Fruit fly (Drosophila melanogaster) whole organism, embryonic: Measurements from ENCODE around the gene CG14153.

Experiments
- Bteb2 ChIP-seq: fragments of 200-800 bp; sonication (Bioruptor generic); optimal IDR thresholded peaks from 2 replicates; lab custom pipeline; 2016; ENCODE audit warnings: missing biosample characterization, missing genetic modification characterization
- CG11696 ChIP-seq: fragments of 200-800 bp; sonication (Bioruptor generic); IDR thresholded peaks from 2 replicates; pipeline ENCODE4 v1.3.6; 2022; ENCODE audit warnings: missing biosample characterization, missing genetic modification characterization
- CG12104 ChIP-seq: fragments of 200-800 bp; sonication (Bioruptor generic); optimal IDR thresholded peaks from 3 replicates; lab custom pipeline; 2016; ENCODE audit warnings: missing biosample characterization, missing genetic modification characterization
- CG15269 ChIP-seq: fragments of 200-800 bp; sonication (Bioruptor generic); optimal IDR thresholded peaks from 2 replicates; lab custom pipeline; 2018; ENCODE audit warnings: missing biosample characterization, mild to moderate bottlenecking, missing genetic modification characterization, moderate library complexity
- CG16813 ChIP-seq: fragments of 200-800 bp; sonication (Bioruptor generic); IDR thresholded peaks from 3 replicates; pipeline ENCODE4 v1.3.6; 2022; ENCODE audit warnings: missing biosample characterization, missing genetic modification characterization; ENCODE audit not compliant: partially characterized antibody
- CG17612 ChIP-seq: fragments of 200-800 bp; sonication (Bioruptor generic); IDR thresholded peaks from 2 replicates; pipeline ENCODE4 v1.3.6; 2022; ENCODE audit warnings: missing biosample characterization, missing genetic modification characterization
- CG18764 ChIP-seq: fragments of 200-800 bp; sonication (Bioruptor generic); optimal IDR thresholded peaks from 3 replicates; lab custom pipeline; 2016; ENCODE audit warnings: missing biosample characterization, missing genetic modification characterization
- CG2116 ChIP-seq: fragments of 200-800 bp; sonication (Bioruptor generic); optimal IDR thresholded peaks from 3 replicates; lab custom pipeline; 2018; ENCODE audit warnings: missing biosample characterization, mild to moderate bottlenecking, missing genetic modification characterization
- CG30431 ChIP-seq: fragments of 200-800 bp; sonication (Bioruptor generic); optimal IDR thresholded peaks from 2 replicates; lab custom pipeline; 2017; ENCODE audit warnings: missing biosample characterization, missing genetic modification characterization
- CG3163 ChIP-seq: fragments of 200-800 bp; sonication (Bioruptor generic); optimal IDR thresholded peaks from 3 replicates; lab custom pipeline; 2016; ENCODE audit warnings: missing biosample characterization, missing genetic modification characterization
- CG32532 ChIP-seq: fragments of 200-800 bp; sonication (Bioruptor generic); IDR thresholded peaks from 2 replicates; pipeline ENCODE4 v1.3.6; 2022; ENCODE audit warnings: missing biosample characterization, missing genetic modification characterization
- CG34224 ChIP-seq: fragments of 200-800 bp; sonication (Bioruptor generic); IDR thresholded peaks from 3 replicates; pipeline ENCODE4 v1.3.6; 2022; ENCODE audit warnings: missing biosample characterization, missing genetic modification characterization; ENCODE audit not compliant: partially characterized antibody
- CG6683 ChIP-seq: fragments of 200-800 bp; sonication (Bioruptor generic); optimal IDR thresholded peaks from 2 replicates; lab custom pipeline; 2017; ENCODE audit warnings: missing biosample characterization, mild to moderate bottlenecking, missing genetic modification characterization, missing genetic modification reagents
- CG7786 ChIP-seq: fragments of 200-800 bp; sonication (Bioruptor generic); optimal IDR thresholded peaks from 2 replicates; lab custom pipeline; 2016; ENCODE audit warnings: missing biosample characterization, missing genetic modification characterization
- CG8290 ChIP-seq, 3 experiments: fragments of 200-800 bp; sonication (Bioruptor generic); optimal IDR thresholded peaks; 2 replicates each; lab custom pipeline; 2016 to 2019; ENCODE audit warnings: missing biosample characterization in 3 of 3, missing genetic modification characterization in 3 of 3, mild to moderate bottlenecking in 2 of 3, moderate library complexity in 1 of 3
- CkIIα-i1 ChIP-seq: fragments of 200-800 bp; sonication (Bioruptor generic); IDR thresholded peaks from 2 replicates; pipeline ENCODE4 v1.3.6; 2022; ENCODE audit warnings: missing biosample characterization, missing genetic modification characterization
- D19A ChIP-seq: fragments of 200-800 bp; optimal IDR thresholded peaks from 3 replicates; lab custom pipeline; 2019; ENCODE audit warnings: missing biosample characterization, mild to moderate bottlenecking, missing genetic modification characterization, moderate library complexity
- Drgx ChIP-seq: fragments of 200-800 bp; sonication (Bioruptor generic); IDR thresholded peaks from 2 replicates; pipeline ENCODE4 v1.3.6; 2022; ENCODE audit warnings: missing biosample characterization, missing genetic modification characterization
- Gug ChIP-seq: fragments of 200-800 bp; sonication (Bioruptor generic); IDR thresholded peaks from 4 replicates; pipeline ENCODE4 v1.3.6; 2022; ENCODE audit warnings: missing biosample characterization, missing genetic modification characterization
- Hr39 ChIP-seq: fragments of >200 bp; optimal IDR thresholded peaks from 2 replicates; lab custom pipeline; 2017
- MESR4 ChIP-seq: fragments of 200-800 bp; sonication (Bioruptor generic); optimal IDR thresholded peaks from 2 replicates; lab custom pipeline; 2018; ENCODE audit warnings: missing biosample characterization, mild to moderate bottlenecking, missing genetic modification characterization, moderate library complexity
- Mad ChIP-seq: fragments of 200-800 bp; sonication (Bioruptor generic); optimal IDR thresholded peaks from 2 replicates; lab custom pipeline; 2016; ENCODE audit warnings: missing biosample characterization, missing genetic modification characterization
- Side ChIP-seq: fragments of 200-800 bp; sonication (Bioruptor generic); optimal IDR thresholded peaks from 2 replicates; lab custom pipeline; 2016; ENCODE audit warnings: missing biosample characterization, missing genetic modification characterization
- Sox100B ChIP-seq: fragments of 200-800 bp; sonication (Bioruptor generic); optimal IDR thresholded peaks from 3 replicates; lab custom pipeline; 2018; ENCODE audit warnings: missing biosample characterization, mild to moderate bottlenecking, missing genetic modification characterization
- ac ChIP-seq: fragments of 200-800 bp; sonication (Bioruptor generic); optimal IDR thresholded peaks from 3 replicates; lab custom pipeline; 2017; ENCODE audit warnings: missing biosample characterization, mild to moderate bottlenecking, missing genetic modification characterization
- ase ChIP-seq: fragments of 200-800 bp; sonication (Bioruptor generic); IDR thresholded peaks from 3 replicates; pipeline ENCODE4 v1.3.6; 2022; ENCODE audit warnings: missing biosample characterization, missing genetic modification characterization
- cato ChIP-seq: fragments of 200-800 bp; sonication (Bioruptor generic); optimal IDR thresholded peaks from 2 replicates; lab custom pipeline; 2016; ENCODE audit warnings: missing biosample characterization, missing genetic modification characterization, borderline replicate concordance
- caup ChIP-seq: fragments of 200-800 bp; sonication (Bioruptor generic); optimal IDR thresholded peaks from 3 replicates; lab custom pipeline; 2017; ENCODE audit warnings: missing biosample characterization, mild to moderate bottlenecking, missing genetic modification characterization, moderate library complexity; ENCODE audit not compliant: severe bottlenecking
- corto ChIP-seq: fragments of 200-800 bp; sonication (Bioruptor generic); optimal IDR thresholded peaks from 2 replicates; lab custom pipeline; 2016; ENCODE audit warnings: missing biosample characterization, mild to moderate bottlenecking, missing genetic modification characterization, moderate library complexity
- crp ChIP-seq, 2 experiments: fragments of 200-800 bp; sonication (Bioruptor generic); optimal IDR thresholded peaks; 2 replicates in 1 of 2; 3 replicates in 1 of 2; lab custom pipeline; 2017; ENCODE audit warnings: missing biosample characterization in 2 of 2, missing genetic modification characterization in 2 of 2, mild to moderate bottlenecking in 1 of 2, moderate library complexity in 1 of 2
- da ChIP-seq: fragments of 200-800 bp; sonication (Bioruptor generic); optimal IDR thresholded peaks from 2 replicates; lab custom pipeline; 2016; ENCODE audit warnings: missing biosample characterization, missing genetic modification characterization
- emc ChIP-seq: fragments of 200-800 bp; sonication (Bioruptor generic); optimal IDR thresholded peaks from 2 replicates; lab custom pipeline; 2016; ENCODE audit warnings: missing biosample characterization, missing genetic modification characterization
- eve ChIP-seq, 2 experiments: fragments of >200 bp; optimal IDR thresholded peaks; 2 replicates each; lab custom pipeline; 2017; ENCODE audit warnings: missing biosample characterization in 2 of 2, missing genetic modification characterization in 2 of 2
- ftz-f1 ChIP-seq: fragments of 200-800 bp; sonication (Bioruptor generic); optimal IDR thresholded peaks from 2 replicates; lab custom pipeline; 2016; ENCODE audit warnings: missing biosample characterization, missing genetic modification characterization
- gce ChIP-seq: fragments of 200-800 bp; sonication (Bioruptor generic); IDR thresholded peaks from 3 replicates; pipeline ENCODE4 v1.3.6; 2022; ENCODE audit warnings: missing biosample characterization, missing genetic modification characterization
- grau ChIP-seq: fragments of 200-800 bp; optimal IDR thresholded peaks from 3 replicates; lab custom pipeline; 2019; ENCODE audit warnings: missing biosample characterization, mild to moderate bottlenecking, missing genetic modification characterization, moderate library complexity
- gro ChIP-seq: fragments of 200-800 bp; sonication (Bioruptor generic); optimal IDR thresholded peaks from 2 replicates; lab custom pipeline; 2016; ENCODE audit warnings: missing biosample characterization, missing genetic modification characterization
- gsb ChIP-seq: fragments of 200-800 bp; sonication (Bioruptor generic); IDR thresholded peaks from 2 replicates; pipeline ENCODE4 v1.3.6; 2022; ENCODE audit warnings: missing biosample characterization, missing genetic modification characterization
- hbn ChIP-seq: fragments of 200-800 bp; sonication (Bioruptor generic); IDR thresholded peaks from 2 replicates; pipeline ENCODE4 v1.3.6; 2022; ENCODE audit warnings: missing biosample characterization, missing genetic modification characterization; ENCODE audit not compliant: partially characterized antibody
- her ChIP-seq: fragments of 200-800 bp; sonication (Bioruptor generic); optimal IDR thresholded peaks from 2 replicates; lab custom pipeline; 2016; ENCODE audit warnings: missing biosample characterization, missing genetic modification characterization
- inv ChIP-seq: fragments of 200-800 bp; sonication (Bioruptor generic); IDR thresholded peaks from 2 replicates; pipeline ENCODE4 v1.3.6; 2022; ENCODE audit warnings: missing biosample characterization, missing genetic modification characterization; ENCODE audit not compliant: partially characterized antibody
- jigr1 ChIP-seq: fragments of 200-800 bp; sonication (Bioruptor generic); IDR thresholded peaks from 3 replicates; pipeline ENCODE4 v1.3.6; 2022; ENCODE audit warnings: missing biosample characterization, missing genetic modification characterization
- p53 ChIP-seq: fragments of 200-800 bp; sonication (Bioruptor generic); optimal IDR thresholded peaks from 2 replicates; lab custom pipeline; 2016; ENCODE audit warnings: missing biosample characterization, missing genetic modification characterization
- scrt ChIP-seq: fragments of 200-800 bp; sonication (Bioruptor generic); optimal IDR thresholded peaks from 2 replicates; lab custom pipeline; 2018; ENCODE audit warnings: missing biosample characterization, mild to moderate bottlenecking, missing genetic modification characterization, moderate library complexity
- shn ChIP-seq: fragments of 200-800 bp; sonication (Bioruptor generic); optimal IDR thresholded peaks from 3 replicates; lab custom pipeline; 2016; ENCODE audit warnings: missing biosample characterization, missing genetic modification characterization
- slp2 ChIP-seq: fragments of 200-800 bp; sonication (Bioruptor generic); optimal IDR thresholded peaks from 2 replicates; lab custom pipeline; 2016; ENCODE audit warnings: missing biosample characterization, missing genetic modification characterization
- sqz ChIP-seq: fragments of 200-800 bp; sonication (Bioruptor generic); optimal IDR thresholded peaks from 3 replicates; lab custom pipeline; 2018; ENCODE audit warnings: missing biosample characterization, mild to moderate bottlenecking, missing genetic modification characterization
- ssp ChIP-seq: fragments of 200-800 bp; sonication (Bioruptor generic); IDR thresholded peaks from 2 replicates; pipeline ENCODE4 v1.3.6; 2022; ENCODE audit warnings: missing biosample characterization, missing genetic modification characterization
- unc-4 ChIP-seq: fragments of 200-800 bp; sonication (Bioruptor generic); IDR thresholded peaks from 2 replicates; pipeline ENCODE4 v1.3.6; 2022; ENCODE audit warnings: missing biosample characterization, missing genetic modification characterization; ENCODE audit not compliant: partially characterized antibody
- wek ChIP-seq: fragments of 200-800 bp; sonication (Bioruptor generic); optimal IDR thresholded peaks from 3 replicates; lab custom pipeline; 2018; ENCODE audit warnings: missing biosample characterization, mild to moderate bottlenecking, missing genetic modification characterization, moderate library complexity

CG14153 gene

DNA sequence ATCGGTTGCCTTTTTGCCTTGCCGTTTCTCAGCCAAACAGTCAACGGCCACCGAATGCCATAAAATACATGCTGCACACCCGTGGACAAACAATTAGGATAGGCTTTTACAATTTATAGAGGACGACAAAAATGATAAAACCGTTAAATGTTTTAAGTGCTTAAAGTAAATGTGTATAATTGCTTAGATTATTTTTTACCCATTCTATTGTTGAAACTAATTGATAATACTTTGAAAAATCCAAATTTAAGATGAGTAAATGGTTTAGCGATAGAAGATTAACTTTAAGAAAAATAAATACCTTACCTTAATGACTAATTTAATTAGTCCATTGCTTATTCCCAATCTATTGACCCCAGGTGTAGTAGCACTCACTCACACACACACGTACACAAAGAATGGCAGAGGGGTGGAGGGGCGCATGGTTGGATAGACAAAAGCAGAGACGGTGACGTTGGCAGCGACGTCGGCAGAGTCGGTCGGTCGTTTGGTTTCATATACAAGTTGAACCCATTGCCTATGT, 35.3 kb downstream of the CG14153 start (continued):
- peak; percentile 79 for TF ChIP-seq shn (GFP tag; lab: Kevin White, UChicago)
- TF ChIP-seq gro (GFP tag; lab: Kevin White, UChicago), result peak; percentile 85
- peak; percentile 72 for TF ChIP-seq CG2116 (GFP tag; lab: Kevin White, UChicago)
- TF ChIP-seq CG11696 (GFP tag; lab: Robert Waterston, UW), result peak; percentile 99
- peak; percentile 82 for TF ChIP-seq Mad (GFP tag; lab: Kevin White, UChicago)
- peak; percentile 98 for TF ChIP-seq Sox100B (GFP tag; lab: Kevin White, UChicago)
- peak; percentile 86 for TF ChIP-seq CG17612 (GFP tag; lab: Robert Waterston, UW)
- peak in 1 of 2 experiments; percentile 94 for TF ChIP-seq eve (GFP tag; optimal IDR thresholded peaks at IDR 0.05; lab: Kevin White, UChicago)
- TF ChIP-seq jigr1, result peak; percentile 92
- peak; percentile 95 for TF ChIP-seq grau (tag; lab: Kevin White, UChicago)
- TF ChIP-seq CG8290 (GFP tag; optimal IDR thresholded peaks at IDR 0.05; lab: Kevin White, UChicago), result peak; percentile 79
- peak; percentile 65 to 82 for TF ChIP-seq CG8290 (tag; optimal IDR thresholded peaks at IDR 0.05; lab: Kevin White, UChicago)
- TF ChIP-seq CG15269 (tag; lab: Kevin White, UChicago), result peak; percentile 96
- TF ChIP-seq emc, result peak; percentile 76
- peak; percentile 63 for TF ChIP-seq CG3163 (GFP tag; lab: Kevin White, UChicago)
- no peak for TF ChIP-seq CG16813 (GFP tag; lab: Robert Waterston, UW)
- TF ChIP-seq D19A, result peak; percentile 93
- peak; percentile 34; the same call in 1 of the 3 replicates for TF ChIP-seq CG34224 (GFP tag; lab: Robert Waterston, UW)
- TF ChIP-seq CG18764 (GFP tag; lab: Kevin White, UChicago), result peak; percentile 77
- TF ChIP-seq cato (GFP tag; lab: Kevin White, UChicago), result peak; percentile 72
- no peak for TF ChIP-seq unc-4 (GFP tag; lab: Robert Waterston, UW)
- TF ChIP-seq CG6683 (GFP tag; lab: Kevin White, UChicago), result peak; percentile 92
- TF ChIP-seq Bteb2, result peak; percentile 91
- peak; percentile 80; the same call in 3 of the 4 replicates for TF ChIP-seq Gug (GFP tag; lab: Robert Waterston, UW)
- TF ChIP-seq hbn (GFP tag; lab: Robert Waterston, UW), result no peak
- peak; percentile 82 for TF ChIP-seq gce (GFP tag; lab: Robert Waterston, UW)
- peak; percentile 94 for TF ChIP-seq caup
- TF ChIP-seq CG12104 (GFP tag; lab: Kevin White, UChicago), result peak; percentile 96
- TF ChIP-seq CG30431 (GFP tag; lab: Kevin White, UChicago), result peak; percentile 87
- TF ChIP-seq crp (GFP tag; optimal IDR thresholded peaks at IDR 0.05; lab: Kevin White, UChicago), result peak in 1 of 2 experiments; percentile 63
- peak; percentile 71 for TF ChIP-seq ac (GFP tag; lab: Kevin White, UChicago)
- TF ChIP-seq CG7786 (GFP tag; lab: Kevin White, UChicago), result peak; percentile 87
- TF ChIP-seq CG32532 (GFP tag; lab: Robert Waterston, UW), result peak; percentile 93
- TF ChIP-seq Hr39, result no peak
- peak; percentile 90 for TF ChIP-seq Drgx (GFP tag; lab: Robert Waterston, UW)
- TF ChIP-seq ssp (GFP tag; lab: Robert Waterston, UW), result peak; percentile 85
- peak; percentile 76 for TF ChIP-seq p53 (GFP tag; lab: Kevin White, UChicago)
- no peak for TF ChIP-seq corto (GFP tag; lab: Kevin White, UChicago)
- peak; percentile 90 for TF ChIP-seq scrt (GFP tag; lab: Kevin White, UChicago)
- 0 out of 2 replicates have a peak, but pooled peaks have one; percentile 43 for TF ChIP-seq CkIIα-i1 (GFP tag; lab: Robert Waterston, UW)
- TF ChIP-seq MESR4 (GFP tag; lab: Kevin White, UChicago), result peak; percentile 40
- TF ChIP-seq da, result peak; percentile 64
- TF ChIP-seq wek (GFP tag; lab: Kevin White, UChicago), result peak; percentile 79
- TF ChIP-seq sqz, result peak; percentile 88
- no peak for TF ChIP-seq inv (GFP tag; lab: Robert Waterston, UW)
- TF ChIP-seq her (GFP tag; lab: Kevin White, UChicago), result peak; percentile 84
- TF ChIP-seq ftz-f1 (GFP tag; lab: Kevin White, UChicago), result peak; percentile 48
- TF ChIP-seq ase (GFP tag; lab: Robert Waterston, UW), result peak; percentile 92
- peak; percentile 87 for TF ChIP-seq gsb
- TF ChIP-seq Side, result peak; percentile 94
- TF ChIP-seq slp2 (GFP tag; lab: Kevin White, UChicago), result peak; percentile 92
